Fruit fly (Drosophila melanogaster) whole organism, embryonic: ENCODE measurements around the gene Ndae1.

Source experiments
- ATbp ChIP-seq: fragments of 200-800 bp; sonication (Bioruptor generic); optimal IDR thresholded peaks from 2 replicates; lab custom pipeline; 2017; ENCODE audit warnings: missing biosample characterization, mild to moderate bottlenecking, missing genetic modification characterization, missing genetic modification reagents
- CG1024 ChIP-seq: fragments of 200-800 bp; sonication (Bioruptor generic); IDR thresholded peaks from 2 replicates; pipeline ENCODE4 v1.3.6; 2022; ENCODE audit warnings: missing biosample characterization, missing genetic modification characterization
- CG10321 ChIP-seq: fragments of 200-800 bp; sonication (Bioruptor generic); IDR thresholded peaks from 2 replicates; pipeline ENCODE4 v1.3.6; 2022; ENCODE audit warnings: missing biosample characterization, missing genetic modification characterization
- CG10462 ChIP-seq: fragments of 200-800 bp; sonication (Bioruptor generic); optimal IDR thresholded peaks from 2 replicates; lab custom pipeline; 2016; ENCODE audit warnings: missing biosample characterization, missing genetic modification characterization
- CG10565 ChIP-seq: fragments of 200-800 bp; sonication (Bioruptor generic); optimal IDR thresholded peaks from 3 replicates; lab custom pipeline; 2016; ENCODE audit warnings: missing biosample characterization, mild to moderate bottlenecking, missing genetic modification characterization
- CG10654 ChIP-seq: fragments of 200-800 bp; sonication (Bioruptor generic); optimal IDR thresholded peaks from 2 replicates; lab custom pipeline; 2016; ENCODE audit warnings: missing biosample characterization, missing genetic modification characterization
- CG12071 ChIP-seq: fragments of 200-800 bp; sonication (Bioruptor generic); optimal IDR thresholded peaks from 3 replicates; lab custom pipeline; 2018; ENCODE audit warnings: missing biosample characterization, mild to moderate bottlenecking, missing genetic modification characterization
- CG13624 ChIP-seq: fragments of 200-800 bp; sonication (Bioruptor generic); optimal IDR thresholded peaks from 2 replicates; lab custom pipeline; 2016; ENCODE audit warnings: missing biosample characterization, missing genetic modification characterization
- CG15601 ChIP-seq: fragments of 200-800 bp; sonication (Bioruptor generic); optimal IDR thresholded peaks from 3 replicates; lab custom pipeline; 2019; ENCODE audit warnings: missing biosample characterization, mild to moderate bottlenecking, missing genetic modification characterization, moderate library complexity
- CG15696 ChIP-seq: fragments of 200-800 bp; sonication (Bioruptor generic); optimal IDR thresholded peaks from 2 replicates; lab custom pipeline; 2019; ENCODE audit warnings: missing biosample characterization, mild to moderate bottlenecking, missing genetic modification characterization, moderate library complexity
- CG16779 ChIP-seq: fragments of 200-800 bp; sonication (Bioruptor generic); IDR thresholded peaks from 2 replicates; pipeline ENCODE4 v1.3.6; 2022; ENCODE audit warnings: missing biosample characterization, missing genetic modification characterization
- CG17385 ChIP-seq: fragments of 200-800 bp; sonication (Bioruptor generic); optimal IDR thresholded peaks from 3 replicates; lab custom pipeline; 2018; ENCODE audit warnings: missing biosample characterization, mild to moderate bottlenecking, missing genetic modification characterization
- CG17912 ChIP-seq: fragments of 200-800 bp; sonication (Bioruptor generic); optimal IDR thresholded peaks from 2 replicates; lab custom pipeline; 2018; ENCODE audit warnings: missing biosample characterization, mild to moderate bottlenecking, missing genetic modification characterization
- CG18262 ChIP-seq: fragments of 200-800 bp; optimal IDR thresholded peaks from 3 replicates; lab custom pipeline; 2019; ENCODE audit warnings: missing biosample characterization, mild to moderate bottlenecking, missing genetic modification characterization, moderate library complexity
- CG2199 ChIP-seq: fragments of 200-800 bp; sonication (Bioruptor generic); IDR thresholded peaks from 3 replicates; pipeline ENCODE4 v1.3.6; 2022; ENCODE audit warnings: missing biosample characterization, missing genetic modification characterization
- CG30403 ChIP-seq: fragments of 200-800 bp; sonication (Bioruptor generic); optimal IDR thresholded peaks from 3 replicates; lab custom pipeline; 2016; ENCODE audit warnings: missing biosample characterization, missing genetic modification characterization
- CG3407 ChIP-seq: fragments of 200-800 bp; sonication (Bioruptor generic); optimal IDR thresholded peaks from 2 replicates; lab custom pipeline; 2018; ENCODE audit warnings: missing biosample characterization, mild to moderate bottlenecking, missing genetic modification characterization
- CG4707 ChIP-seq: fragments of 200-800 bp; sonication (Bioruptor generic); optimal IDR thresholded peaks from 2 replicates; lab custom pipeline; 2018; ENCODE audit warnings: missing biosample characterization, mild to moderate bottlenecking, missing genetic modification characterization, moderate library complexity
- CG5953 ChIP-seq: fragments of 200-800 bp; sonication (Bioruptor generic); IDR thresholded peaks from 2 replicates; pipeline ENCODE4 v1.3.6; 2022; ENCODE audit warnings: missing biosample characterization, missing genetic modification characterization
- CG6689 ChIP-seq: fragments of 200-800 bp; sonication (Bioruptor generic); IDR thresholded peaks from 2 replicates; pipeline ENCODE4 v1.3.6; 2022; ENCODE audit warnings: missing biosample characterization, missing genetic modification characterization
- CG8281 ChIP-seq: fragments of 200-800 bp; sonication (Bioruptor generic); optimal IDR thresholded peaks from 2 replicates; lab custom pipeline; 2018; ENCODE audit warnings: missing biosample characterization, mild to moderate bottlenecking, missing genetic modification characterization, moderate library complexity
- CG9817 ChIP-seq: fragments of 200-800 bp; sonication (Bioruptor generic); optimal IDR thresholded peaks from 2 replicates; lab custom pipeline; 2018; ENCODE audit warnings: missing biosample characterization, mild to moderate bottlenecking, missing genetic modification characterization, moderate library complexity
- CkIIα-i1 ChIP-seq: fragments of 200-800 bp; sonication (Bioruptor generic); IDR thresholded peaks from 2 replicates; pipeline ENCODE4 v1.3.6; 2022; ENCODE audit warnings: missing biosample characterization, missing genetic modification characterization
- CrebB ChIP-seq: fragments of 200-800 bp; sonication (Bioruptor generic); optimal IDR thresholded peaks from 3 replicates; lab custom pipeline; 2018; ENCODE audit warnings: missing biosample characterization, mild to moderate bottlenecking, missing genetic modification characterization
- Dip2 ChIP-seq: fragments of 200-800 bp; sonication (Bioruptor generic); IDR thresholded peaks from 2 replicates; pipeline ENCODE4 v1.3.6; 2022; ENCODE audit warnings: missing biosample characterization, missing genetic modification characterization
- E2f1 ChIP-seq: fragments of 200-800 bp; sonication (Bioruptor generic); IDR thresholded peaks from 2 replicates; pipeline ENCODE4 v1.3.6; 2022; ENCODE audit warnings: missing biosample characterization, missing genetic modification characterization
- H15 ChIP-seq: fragments of 200-800 bp; sonication (Bioruptor generic); IDR thresholded peaks from 3 replicates; pipeline ENCODE4 v1.3.6; 2022; ENCODE audit warnings: missing biosample characterization, missing genetic modification characterization
- HLH4C ChIP-seq: fragments of 200-800 bp; sonication (Bioruptor generic); IDR thresholded peaks from 3 replicates; pipeline ENCODE4 v1.3.6; 2022; ENCODE audit warnings: missing biosample characterization, missing genetic modification characterization; ENCODE audit not compliant: partially characterized antibody
- HLH54F ChIP-seq: fragments of 200-800 bp; sonication (Bioruptor generic); optimal IDR thresholded peaks from 3 replicates; lab custom pipeline; 2016; ENCODE audit warnings: missing biosample characterization, missing genetic modification characterization
- Scr ChIP-seq: fragments of 200-800 bp; sonication (Bioruptor generic); IDR thresholded peaks from 2 replicates; pipeline ENCODE4 v1.3.6; 2022; ENCODE audit warnings: missing biosample characterization, missing genetic modification characterization; ENCODE audit not compliant: partially characterized antibody
- Sry-δ ChIP-seq: fragments of 200-800 bp; sonication (Bioruptor generic); optimal IDR thresholded peaks from 2 replicates; lab custom pipeline; 2016; ENCODE audit warnings: missing biosample characterization, missing genetic modification characterization
- al ChIP-seq: fragments of 200-800 bp; sonication (Bioruptor generic); IDR thresholded peaks from 2 replicates; pipeline ENCODE4 v1.3.6; 2022; ENCODE audit warnings: missing biosample characterization, missing genetic modification characterization
- ase ChIP-seq: fragments of 200-800 bp; sonication (Bioruptor generic); IDR thresholded peaks from 3 replicates; pipeline ENCODE4 v1.3.6; 2022; ENCODE audit warnings: missing biosample characterization, missing genetic modification characterization
- bcd ChIP-seq: fragments of 200-800 bp; sonication (Bioruptor generic); optimal IDR thresholded peaks from 2 replicates; lab custom pipeline; 2017; ENCODE audit warnings: missing biosample characterization, mild to moderate bottlenecking, missing genetic modification characterization
- cad ChIP-seq: fragments of >200 bp; optimal IDR thresholded peaks from 2 replicates; lab custom pipeline; 2017; ENCODE audit warnings: missing biosample characterization, missing genetic modification characterization
- chif ChIP-seq, 2 experiments: fragments of 200-800 bp; sonication (Bioruptor generic); optimal IDR thresholded peaks; 3 replicates each; lab custom pipeline; 2016; ENCODE audit warnings: missing biosample characterization in 2 of 2, missing genetic modification characterization in 2 of 2
- disco-r ChIP-seq: fragments of 200-800 bp; sonication (Bioruptor generic); optimal IDR thresholded peaks from 2 replicates; lab custom pipeline; 2016; ENCODE audit warnings: missing biosample characterization, missing genetic modification characterization
- en ChIP-seq: fragments of 200-800 bp; sonication (Bioruptor generic); optimal IDR thresholded peaks from 2 replicates; lab custom pipeline; 2016; ENCODE audit warnings: missing biosample characterization, missing genetic modification characterization
- gcm ChIP-seq: fragments of 200-800 bp; sonication (Bioruptor generic); optimal IDR thresholded peaks from 2 replicates; lab custom pipeline; 2019; ENCODE audit warnings: missing biosample characterization, mild to moderate bottlenecking, missing genetic modification characterization, moderate library complexity
- jigr1 ChIP-seq: fragments of 200-800 bp; sonication (Bioruptor generic); IDR thresholded peaks from 3 replicates; pipeline ENCODE4 v1.3.6; 2022; ENCODE audit warnings: missing biosample characterization, missing genetic modification characterization
- ken ChIP-seq: fragments of 200-800 bp; sonication (Bioruptor generic); IDR thresholded peaks from 3 replicates; pipeline ENCODE4 v1.3.6; 2022; ENCODE audit warnings: missing biosample characterization, missing genetic modification characterization
- nmo ChIP-seq: fragments of 200-800 bp; sonication (Bioruptor generic); optimal IDR thresholded peaks from 2 replicates; lab custom pipeline; 2018; ENCODE audit warnings: missing biosample characterization, mild to moderate bottlenecking, missing genetic modification characterization, moderate library complexity
- repo ChIP-seq: fragments of 200-800 bp; sonication (Bioruptor generic); optimal IDR thresholded peaks from 2 replicates; lab custom pipeline; 2016; ENCODE audit warnings: missing biosample characterization, missing genetic modification characterization
- ro ChIP-seq: fragments of 200-800 bp; sonication (Bioruptor generic); IDR thresholded peaks from 2 replicates; pipeline ENCODE4 v1.3.6; 2022; ENCODE audit warnings: missing biosample characterization, missing genetic modification characterization
- row ChIP-seq: fragments of 200-800 bp; sonication (Bioruptor generic); IDR thresholded peaks from 3 replicates; pipeline ENCODE4 v1.3.6; 2022; ENCODE audit warnings: missing biosample characterization, missing genetic modification characterization
- sens ChIP-seq: fragments of 200-800 bp; sonication (Bioruptor generic); peaks from one replicate; lab custom pipeline; 2016; ENCODE audit warnings: missing biosample characterization, missing genetic modification characterization
- sens-2 ChIP-seq: fragments of 200-800 bp; sonication (Bioruptor generic); IDR thresholded peaks from 2 replicates; pipeline ENCODE4 v1.3.6; 2022; ENCODE audit warnings: missing biosample characterization, missing genetic modification characterization
- sr ChIP-seq: fragments of 200-800 bp; sonication (Bioruptor generic); IDR thresholded peaks from 3 replicates; pipeline ENCODE4 v1.3.6; 2022; ENCODE audit warnings: missing biosample characterization, missing genetic modification characterization
- tna ChIP-seq: fragments of 200-800 bp; sonication (Bioruptor generic); IDR thresholded peaks from 2 replicates; pipeline ENCODE4 v1.3.6; 2022; ENCODE audit warnings: missing biosample characterization, missing genetic modification characterization; ENCODE audit not compliant: partially characterized antibody
- vfl ChIP-seq: fragments of 200-800 bp; sonication (Bioruptor generic); optimal IDR thresholded peaks from 2 replicates; lab custom pipeline; 2016; ENCODE audit warnings: missing biosample characterization, missing genetic modification characterization
- zen2 ChIP-seq: fragments of 200-800 bp; sonication (Bioruptor generic); IDR thresholded peaks from 3 replicates; pipeline ENCODE4 v1.3.6; 2022; ENCODE audit warnings: missing biosample characterization, missing genetic modification characterization; ENCODE audit not compliant: partially characterized antibody

Ndae1 gene

dm6 chr2L:7295924-7296323 is 46.8 kb upstream of the Ndae1 start (continued):
- peak; percentile 79 for TF ChIP-seq CG15601 (tag; lab: Kevin White, UChicago)
- TF ChIP-seq Sry-δ (GFP tag; lab: Kevin White, UChicago), result no peak
- peak; percentile 91 for TF ChIP-seq CG18262 (tag; lab: Kevin White, UChicago)
- 0 out of 2 replicates have a peak, but pooled peaks have one; percentile 8 for TF ChIP-seq sens-2 (GFP tag; lab: Robert Waterston, UW)
- peak; percentile 82 for TF ChIP-seq ATbp (GFP tag; lab: Kevin White, UChicago)
- TF ChIP-seq sr (GFP tag; lab: Robert Waterston, UW), result no peak
- peak; percentile 84 for TF ChIP-seq gcm (GFP tag; lab: Kevin White, UChicago)
- peak; percentile 63 for TF ChIP-seq CG3407 (GFP tag; lab: Kevin White, UChicago)
- peak; percentile 79 for TF ChIP-seq CG30403 (GFP tag; lab: Kevin White, UChicago)
- no peak for TF ChIP-seq HLH4C
- TF ChIP-seq row (GFP tag; lab: Robert Waterston, UW), result peak; percentile 74
- TF ChIP-seq E2f1 (GFP tag; lab: Robert Waterston, UW), result peak; percentile 46; the same call in 1 of the 2 replicates
- peak; percentile 11 for TF ChIP-seq HLH54F (GFP tag; lab: Kevin White, UChicago)
- TF ChIP-seq repo (GFP tag; lab: Kevin White, UChicago), result no peak
- TF ChIP-seq CG5953 (GFP tag; lab: Robert Waterston, UW), result 0 out of 2 replicates have a peak, but pooled peaks have one; percentile 18
- peak; percentile 44 for TF ChIP-seq CG9817 (tag; lab: Kevin White, UChicago)
- no peak for TF ChIP-seq zen2 (GFP tag; lab: Robert Waterston, UW)
- TF ChIP-seq CG2199 (GFP tag; lab: Robert Waterston, UW), result no peak
- TF ChIP-seq CG8281 (tag; lab: Kevin White, UChicago), result peak; percentile 39
- TF ChIP-seq ken (GFP tag; lab: Robert Waterston, UW), result peak; percentile 59; the same call in 1 of the 3 replicates
- no peak for TF ChIP-seq Dip2 (GFP tag; lab: Robert Waterston, UW)
- peak; percentile 5 to 83 for TF ChIP-seq chif (GFP tag; optimal IDR thresholded peaks at IDR 0.05; lab: Kevin White, UChicago)
- peak; percentile 24 for TF ChIP-seq vfl (GFP tag; lab: Kevin White, UChicago)
- 0 out of 3 replicates have a peak, but pooled peaks have one; percentile 19 for TF ChIP-seq jigr1 (GFP tag; lab: Robert Waterston, UW)
- TF ChIP-seq H15, result peak; percentile 49; the same call in 2 of the 3 replicates
- TF ChIP-seq CG10654 (GFP tag; lab: Kevin White, UChicago), result peak; percentile 63
- TF ChIP-seq CG15696 (tag; lab: Kevin White, UChicago), result peak; percentile 91
- TF ChIP-seq CG12071 (GFP tag; lab: Kevin White, UChicago), result no peak
- no peak for TF ChIP-seq al (GFP tag; lab: Robert Waterston, UW)
- TF ChIP-seq bcd (GFP tag; lab: Kevin White, UChicago), result peak; percentile 64
- no peak for TF ChIP-seq Scr
- no peak for TF ChIP-seq CG10321 (GFP tag; lab: Robert Waterston, UW)
- 0 out of 3 replicates have a peak, but pooled peaks have one; percentile 59 for TF ChIP-seq ase (GFP tag; lab: Robert Waterston, UW)
- no peak for TF ChIP-seq CG10565 (GFP tag; lab: Kevin White, UChicago)
- TF ChIP-seq tna, result no peak
- TF ChIP-seq CG6689 (GFP tag; lab: Robert Waterston, UW), result peak; percentile 88
- TF ChIP-seq CG17912 (GFP tag; lab: Kevin White, UChicago), result no peak
- no peak for TF ChIP-seq CkIIα-i1 (GFP tag; lab: Robert Waterston, UW)
- TF ChIP-seq disco-r (GFP tag; lab: Kevin White, UChicago), result peak; percentile 23
- TF ChIP-seq sens (GFP tag; lab: Kevin White, UChicago), result peak; percentile 93
- peak; percentile 41 for TF ChIP-seq CrebB
- TF ChIP-seq CG4707 (GFP tag; lab: Kevin White, UChicago), result peak; percentile 65
- peak; percentile 25 for TF ChIP-seq en
- TF ChIP-seq CG10462, result peak; percentile 56
- peak; percentile 91 for TF ChIP-seq nmo
- TF ChIP-seq CG1024 (GFP tag; lab: Robert Waterston, UW), result peak; percentile 47; the same call in 1 of the 2 replicates
- no peak for TF ChIP-seq CG16779 (GFP tag; lab: Robert Waterston, UW)
- no peak for TF ChIP-seq cad (GFP tag; lab: Kevin White, UChicago)
- TF ChIP-seq CG13624 (GFP tag; lab: Kevin White, UChicago), result no peak
- peak; percentile 61; the same call in 1 of the 2 replicates for TF ChIP-seq ro (GFP tag; lab: Robert Waterston, UW)
- peak; percentile 66 for TF ChIP-seq CG17385 (GFP tag; lab: Kevin White, UChicago)
